Fruit fly (Drosophila melanogaster): Measurements from ENCODE around the gene para.

The para gene

dm6 chrX:16526084-16526734 lies 6.7 kb downstream of the para start:
- TF ChIP-seq CG32121 (GFP tag; IDR thresholded peaks at IDR 0.05) (no peak), rn (GFP tag; IDR thresholded peaks at IDR 0.05) (no peak), CG4496 (GFP tag; IDR thresholded peaks at IDR 0.05) (0 out of 3 replicates have a peak, but pooled peaks have one; percentile 29)

- TF ChIP-seq Pif1B (GFP tag; optimal IDR thresholded peaks at IDR 0.05): no peak
- no peak for TF ChIP-seq EcR (GFP tag; optimal IDR thresholded peaks at IDR 0.05)
- no peak for TF ChIP-seq CG10348 (GFP tag; IDR thresholded peaks at IDR 0.05)
- no peak for TF ChIP-seq CG14655 (GFP tag; optimal IDR thresholded peaks at IDR 0.05)
- no peak for TF ChIP-seq CG4496 (GFP tag; IDR thresholded peaks at IDR 0.05)
- no peak for TF ChIP-seq CG9948 (tag; optimal IDR thresholded peaks at IDR 0.05)
- TF ChIP-seq Pif1A (GFP tag; optimal IDR thresholded peaks at IDR 0.05): no peak
- TF ChIP-seq CG12605 (GFP tag; IDR thresholded peaks at IDR 0.05): no peak
- no peak for TF ChIP-seq rn (GFP tag; IDR thresholded peaks at IDR 0.05)
- no peak for TF ChIP-seq gl (tag; optimal IDR thresholded peaks at IDR 0.05)
- TF ChIP-seq CG8301 (tag; optimal IDR thresholded peaks at IDR 0.05): no peak
- no peak for TF ChIP-seq CG32121 (GFP tag; IDR thresholded peaks at IDR 0.05)
- no peak for TF ChIP-seq CG17806 (tag; optimal IDR thresholded peaks at IDR 0.05)
- TF ChIP-seq CG13204 (GFP tag; optimal IDR thresholded peaks at IDR 0.05): no peak
- no peak for TF ChIP-seq CG34367 (tag; optimal IDR thresholded peaks at IDR 0.05)
- TF ChIP-seq Ets98B (GFP tag; IDR thresholded peaks at IDR 0.05): no peak
- no peak for TF ChIP-seq fd96Ca (GFP tag; IDR thresholded peaks at IDR 0.05)
- TF ChIP-seq CG15710 (tag; optimal IDR thresholded peaks at IDR 0.05): no peak
Observed at dm6 chrX:16525315-16525714, 7.6 kb downstream of the para start, which contains the start of gene Cnx14D. Cnx14D (minus strand) TSS chrX:16525415.

- no peak for TF ChIP-seq CG9948 (tag; optimal IDR thresholded peaks at IDR 0.05)
Observed at dm6 chrX:16484533-16484932, 48.4 kb downstream of the para start.

dm6 chrX:16458551-16458950 lies 74.3 kb downstream of the para start:
- TF ChIP-seq EcR (GFP tag; optimal IDR thresholded peaks at IDR 0.05) (no peak), gl (tag; optimal IDR thresholded peaks at IDR 0.05) (no peak), CG14655 (GFP tag; optimal IDR thresholded peaks at IDR 0.05) (peak; percentile 16), CG4496 (GFP tag; IDR thresholded peaks at IDR 0.05) (no peak)

- no peak for TF ChIP-seq CG34367 (tag; optimal IDR thresholded peaks at IDR 0.05)
- no peak for TF ChIP-seq Pif1A (GFP tag; optimal IDR thresholded peaks at IDR 0.05)
- TF ChIP-seq CG4496 (GFP tag; IDR thresholded peaks at IDR 0.05): no peak
- TF ChIP-seq fd96Ca (GFP tag; IDR thresholded peaks at IDR 0.05): no peak
- TF ChIP-seq CG10348 (GFP tag; IDR thresholded peaks at IDR 0.05): no peak
- TF ChIP-seq gl (tag; optimal IDR thresholded peaks at IDR 0.05): no peak
- no peak for TF ChIP-seq CG8159 (tag; optimal IDR thresholded peaks at IDR 0.05)
- no peak for TF ChIP-seq Snoo (tag; optimal IDR thresholded peaks at IDR 0.05)
- TF ChIP-seq Pif1B (GFP tag; optimal IDR thresholded peaks at IDR 0.05): no peak
- TF ChIP-seq CG9948 (tag; optimal IDR thresholded peaks at IDR 0.05): no peak
- TF ChIP-seq CG8301 (tag; optimal IDR thresholded peaks at IDR 0.05): no peak
- no peak for TF ChIP-seq Ets98B (GFP tag; IDR thresholded peaks at IDR 0.05)
Observed at dm6 chrX:16456582-16456981, 76.3 kb downstream of the para start.

- TF ChIP-seq Snoo (tag; optimal IDR thresholded peaks at IDR 0.05): no peak
- TF ChIP-seq CG10348 (GFP tag; IDR thresholded peaks at IDR 0.05): no peak
- TF ChIP-seq Pif1B (GFP tag; optimal IDR thresholded peaks at IDR 0.05): no peak
- no peak for TF ChIP-seq EcR (GFP tag; optimal IDR thresholded peaks at IDR 0.05)
- TF ChIP-seq CG15710 (tag; optimal IDR thresholded peaks at IDR 0.05): no peak
- TF ChIP-seq CG4496 (GFP tag; IDR thresholded peaks at IDR 0.05): no peak
- no peak for TF ChIP-seq CG8301 (tag; optimal IDR thresholded peaks at IDR 0.05)
- no peak for TF ChIP-seq fd96Ca (GFP tag; IDR thresholded peaks at IDR 0.05)
- TF ChIP-seq CG17806 (tag; optimal IDR thresholded peaks at IDR 0.05): no peak
- TF ChIP-seq Pif1A (GFP tag; optimal IDR thresholded peaks at IDR 0.05): no peak
- TF ChIP-seq CG9948 (tag; optimal IDR thresholded peaks at IDR 0.05): no peak
- TF ChIP-seq CG8159 (tag; optimal IDR thresholded peaks at IDR 0.05): no peak
- no peak for TF ChIP-seq gl (tag; optimal IDR thresholded peaks at IDR 0.05)
- TF ChIP-seq D1 (tag; optimal IDR thresholded peaks at IDR 0.05): no peak
- TF ChIP-seq Ets98B (GFP tag; IDR thresholded peaks at IDR 0.05): no peak
- TF ChIP-seq CG34367 (tag; optimal IDR thresholded peaks at IDR 0.05): no peak
- TF ChIP-seq CG12605 (GFP tag; IDR thresholded peaks at IDR 0.05): no peak
- TF ChIP-seq CG13204 (GFP tag; optimal IDR thresholded peaks at IDR 0.05): no peak
- TF ChIP-seq CG32121 (GFP tag; IDR thresholded peaks at IDR 0.05): no peak
Observed at dm6 chrX:16449316-16449715, 83.6 kb downstream of the para start.
